Fruit fly (Drosophila melanogaster): ENCODE results near the gene Odj.

Gene Odj

DNA sequence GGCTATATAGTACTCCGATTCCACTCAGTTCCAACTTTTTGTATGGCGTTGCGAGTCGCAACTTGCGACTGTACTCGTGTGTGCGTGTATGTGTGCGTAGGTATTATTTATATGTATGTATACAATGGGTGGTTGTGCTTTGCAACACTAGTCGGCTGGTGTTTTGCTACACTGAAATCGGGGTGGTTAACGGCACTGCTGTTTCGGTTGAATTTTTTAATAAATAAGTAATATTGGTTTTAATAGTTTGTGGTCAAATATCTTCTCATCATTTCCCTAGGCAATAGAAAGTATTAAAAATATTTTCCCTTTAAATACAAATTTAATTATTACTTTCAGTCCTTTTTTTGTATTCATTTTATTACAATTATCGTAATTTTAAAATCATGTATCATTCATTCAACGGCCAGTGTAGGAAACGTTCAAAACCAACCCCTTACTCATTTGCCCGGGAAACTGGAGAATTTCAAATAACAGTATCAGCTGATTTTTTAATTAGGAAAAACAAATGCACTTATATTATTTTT lies 10.7 kb downstream of the Odj start, which contains the start of gene CG7379 (continued):
- TF ChIP-seq hb (GFP tag; IDR thresholded peaks at IDR 0.05; ENCODE audit: partially characterized antibody) (no peak), CG8359 (GFP tag; optimal IDR thresholded peaks at IDR 0.05; ENCODE audit: borderline replicate concordance) (no peak), Nf-YC (tag; optimal IDR thresholded peaks at IDR 0.05) (peak; percentile 72), HLH54F (GFP tag; optimal IDR thresholded peaks at IDR 0.05) (peak; percentile 94), CG6813 (GFP tag; optimal IDR thresholded peaks at IDR 0.05) (no peak), Sry-β (GFP tag; optimal IDR thresholded peaks at IDR 0.05) (no peak), kah (GFP tag; optimal IDR thresholded peaks at IDR 0.05) (no peak), Opbp (GFP tag; IDR thresholded peaks at IDR 0.05; ENCODE audit: partially characterized antibody) (peak; percentile 45; the same call in 1 of the 3 replicates), CG3407 (GFP tag; optimal IDR thresholded peaks at IDR 0.05) (peak; percentile 72), HLH3B (GFP tag; IDR thresholded peaks at IDR 0.05) (peak; percentile 81), Doc3 (GFP tag; IDR thresholded peaks at IDR 0.05; ENCODE audit: partially characterized antibody) (no peak), CG11456 (GFP tag; IDR thresholded peaks at IDR 0.05) (peak; percentile 93), CG2129 (GFP tag; IDR thresholded peaks at IDR 0.05; ENCODE audit: partially characterized antibody) (no peak), prd (optimal IDR thresholded peaks at IDR 0.05) (no peak), prd (GFP tag; IDR thresholded peaks at IDR 0.05) (peak; percentile 74), ash1 (GFP tag; optimal IDR thresholded peaks at IDR 0.05) (peak; percentile 52), gsb-n (tag; optimal IDR thresholded peaks at IDR 0.05) (no peak), gce (GFP tag; IDR thresholded peaks at IDR 0.05) (no peak), CG42726 (GFP tag; IDR thresholded peaks at IDR 0.05; ENCODE audit: partially characterized antibody) (no peak), hbn (GFP tag; IDR thresholded peaks at IDR 0.05; ENCODE audit: partially characterized antibody) (no peak), CG15269 (tag; optimal IDR thresholded peaks at IDR 0.05) (peak; percentile 66), YL-1 (GFP tag; optimal IDR thresholded peaks at IDR 0.05) (peak; percentile 96), CG8281 (tag; optimal IDR thresholded peaks at IDR 0.05) (peak; percentile 39), danr (GFP tag; IDR thresholded peaks at IDR 0.05) (peak; percentile 53; the same call in 1 of the 2 replicates), CG11085 (GFP tag; IDR thresholded peaks at IDR 0.05) (peak; percentile 88), Dll (GFP tag; IDR thresholded peaks at IDR 0.05; ENCODE audit: partially characterized antibody) (peak; percentile 30; the same call in 1 of the 4 replicates), z (GFP tag; IDR thresholded peaks at IDR 0.05) (no peak), CG13123 (GFP tag; optimal IDR thresholded peaks at IDR 0.05) (peak; percentile 51), CG9817 (tag; optimal IDR thresholded peaks at IDR 0.05) (peak; percentile 84), br (optimal IDR thresholded peaks at IDR 0.05) (no peak), CG17612 (GFP tag; IDR thresholded peaks at IDR 0.05) (no peak), Hmr (GFP tag; optimal IDR thresholded peaks at IDR 0.05) (peak; percentile 91), CG11504 (tag; optimal IDR thresholded peaks at IDR 0.05) (peak; percentile 75), GATAe (GFP tag; conservative IDR thresholded peaks at IDR 0.05) (no peak; the same call in 1 of the 2 replicates), Hr51 (GFP tag; optimal IDR thresholded peaks at IDR 0.05) (peak in 1 of 2 experiments; percentile 86), CG15696 (tag; optimal IDR thresholded peaks at IDR 0.05) (peak; percentile 32), grn (GFP tag; optimal IDR thresholded peaks at IDR 0.05) (no peak), ttk (GFP tag; IDR thresholded peaks at IDR 0.05) (peak; percentile 83), Xrp1 (GFP tag; IDR thresholded peaks at IDR 0.05) (peak; percentile 84), sens (GFP tag) (peak; percentile 92), MBD-R2 (GFP tag; IDR thresholded peaks at IDR 0.05) (peak; percentile 89), CG7745 (tag; optimal IDR thresholded peaks at IDR 0.05) (no peak), BtbVII (GFP tag; optimal IDR thresholded peaks at IDR 0.05) (peak; percentile 60), CG2712 (tag; optimal IDR thresholded peaks at IDR 0.05) (peak; percentile 75), insv (GFP tag; optimal IDR thresholded peaks at IDR 0.05) (peak in 1 of 2 experiments; percentile 73), dmrt99B (tag; optimal IDR thresholded peaks at IDR 0.05) (peak; percentile 64), Aef1 (GFP tag; IDR thresholded peaks at IDR 0.05) (peak; percentile 78), CG11696 (GFP tag; IDR thresholded peaks at IDR 0.05) (no peak), bigmax (GFP tag; optimal IDR thresholded peaks at IDR 0.05) (no peak), NK7.1 (GFP tag; optimal IDR thresholded peaks at IDR 0.05) (peak; percentile 30)
